Worm (Caenorhabditis elegans) whole organism, late embryonic: ENCODE measurements around the gene F07H5.7.
A peak's percentile ranks its signal among the peaks of the same experiment; 100 is the strongest.

Experiments used
- C08G9.2 ChIP-seq: sonication (generic microtip); optimal IDR thresholded peaks from 2 replicates; lab custom pipeline; 2016; ENCODE audit warnings: mild to moderate bottlenecking, missing genetic modification characterization, moderate library complexity, missing compliant biosample characterization
- C38D4.7 ChIP-seq: fragments of 200-800 bp; sonication (Bioruptor generic); optimal IDR thresholded peaks from 2 replicates; lab custom pipeline; 2018; ENCODE audit warnings: mild to moderate bottlenecking, missing genetic modification characterization, moderate library complexity, missing compliant biosample characterization
- K02D7.2 ChIP-seq: sonication (generic microtip); optimal IDR thresholded peaks from 2 replicates; lab custom pipeline; 2017; ENCODE audit warnings: mild to moderate bottlenecking, missing genetic modification characterization, missing compliant biosample characterization
- K09A11.1 ChIP-seq: sonication (generic microtip); optimal IDR thresholded peaks from 2 replicates; lab custom pipeline; 2017; ENCODE audit warnings: antibody characterized with exemption, mild to moderate bottlenecking, missing genetic modification characterization, missing compliant biosample characterization; ENCODE audit not compliant: insufficient read depth
- Y22D7AL.16 ChIP-seq: sonication (generic microtip); optimal IDR thresholded peaks from 2 replicates; lab custom pipeline; 2016; ENCODE audit warnings: missing genetic modification characterization, missing compliant biosample characterization
- ceh-18 ChIP-seq: sonication (generic microtip); optimal IDR thresholded peaks from 2 replicates; lab custom pipeline; 2016; ENCODE audit warnings: missing genetic modification characterization, missing compliant biosample characterization
- ceh-19 ChIP-seq: fragments of 200-800 bp; sonication (Bioruptor generic); optimal IDR thresholded peaks from 2 replicates; lab custom pipeline; 2018; ENCODE audit warnings: mild to moderate bottlenecking, missing genetic modification characterization, missing compliant biosample characterization
- ceh-22 ChIP-seq: sonication (generic microtip); optimal IDR thresholded peaks from 2 replicates; lab custom pipeline; 2017; ENCODE audit warnings: missing biosample characterization, missing genetic modification characterization
- ceh-24 ChIP-seq: sonication (generic microtip); optimal IDR thresholded peaks from 2 replicates; lab custom pipeline; 2016; ENCODE audit warnings: mild to moderate bottlenecking, missing genetic modification characterization, missing compliant biosample characterization
- ceh-31 ChIP-seq: sonication (generic microtip); optimal IDR thresholded peaks from 2 replicates; lab custom pipeline; 2016; ENCODE audit warnings: missing genetic modification characterization, missing compliant biosample characterization
- ceh-48 ChIP-seq: sonication (generic microtip); optimal IDR thresholded peaks from 2 replicates; lab custom pipeline; 2016; ENCODE audit warnings: missing genetic modification characterization, inconsistent platforms, missing compliant biosample characterization
- che-1 ChIP-seq: sonication (generic microtip); optimal IDR thresholded peaks from 2 replicates; lab custom pipeline; 2016; ENCODE audit warnings: mild to moderate bottlenecking, missing genetic modification characterization, missing compliant biosample characterization
- dve-1 ChIP-seq: sonication (generic microtip); optimal IDR thresholded peaks from 2 replicates; lab custom pipeline; 2017; ENCODE audit warnings: antibody characterized with exemption, mild to moderate bottlenecking, missing genetic modification characterization, missing compliant biosample characterization
- elt-4 ChIP-seq: sonication (generic microtip); optimal IDR thresholded peaks from 2 replicates; lab custom pipeline; 2016; ENCODE audit warnings: missing genetic modification characterization, missing compliant biosample characterization
- fkh-10 ChIP-seq: fragments of 150-350 bp; optimal IDR thresholded peaks from 2 replicates; lab custom pipeline; 2014; ENCODE audit warnings: missing biosample characterization, missing genetic modification reagents, missing genetic modification characterization
- hlh-15 ChIP-seq: sonication (generic microtip); optimal IDR thresholded peaks from 2 replicates; lab custom pipeline; 2016; ENCODE audit warnings: missing genetic modification characterization, missing compliant biosample characterization
- hlh-30 ChIP-seq: sonication (generic microtip); optimal IDR thresholded peaks from 2 replicates; lab custom pipeline; 2017; ENCODE audit warnings: antibody characterized with exemption, missing genetic modification characterization, missing compliant biosample characterization; ENCODE audit not compliant: insufficient read depth
- lin-11 ChIP-seq: fragments of 200-800 bp; sonication (Bioruptor generic); optimal IDR thresholded peaks from 2 replicates; lab custom pipeline; 2018; ENCODE audit warnings: mild to moderate bottlenecking, missing genetic modification characterization, missing compliant biosample characterization
- mec-3 ChIP-seq: sonication (generic microtip); optimal IDR thresholded peaks from 2 replicates; lab custom pipeline; 2016; ENCODE audit warnings: borderline replicate concordance, missing genetic modification characterization, missing compliant biosample characterization
- nfya-1 ChIP-seq: sonication (generic microtip); optimal IDR thresholded peaks from 2 replicates; lab custom pipeline; 2017; ENCODE audit warnings: missing genetic modification characterization, mild to moderate bottlenecking, missing compliant biosample characterization, antibody characterized with exemption, moderate library complexity
- nhr-232 ChIP-seq: sonication (generic microtip); optimal IDR thresholded peaks from 2 replicates; lab custom pipeline; 2016; ENCODE audit warnings: missing genetic modification characterization, missing compliant biosample characterization
- odd-2 ChIP-seq: sonication (generic microtip); optimal IDR thresholded peaks from 2 replicates; lab custom pipeline; 2017; ENCODE audit warnings: antibody characterized with exemption, mild to moderate bottlenecking, missing genetic modification characterization, missing compliant biosample characterization
- pag-3 ChIP-seq: sonication (generic microtip); optimal IDR thresholded peaks from 2 replicates; lab custom pipeline; 2016; ENCODE audit warnings: missing compliant biosample characterization, missing genetic modification characterization, borderline replicate concordance
- pax-1 ChIP-seq: fragments of 150-350 bp; optimal IDR thresholded peaks from 2 replicates; lab custom pipeline; 2014; ENCODE audit warnings: missing biosample characterization, missing genetic modification characterization
- pros-1 ChIP-seq: fragments of 150-350 bp; optimal IDR thresholded peaks from 2 replicates; lab custom pipeline; 2014; ENCODE audit warnings: missing biosample characterization, missing genetic modification reagents, missing genetic modification characterization
- ref-2 ChIP-seq: sonication (generic microtip); optimal IDR thresholded peaks from 2 replicates; lab custom pipeline; 2016; ENCODE audit warnings: missing genetic modification characterization, missing compliant biosample characterization
- rnt-1 ChIP-seq: sonication (generic microtip); optimal IDR thresholded peaks from 2 replicates; lab custom pipeline; 2016; ENCODE audit warnings: missing genetic modification characterization, missing compliant biosample characterization
- sdc-2 ChIP-seq: sonication (generic microtip); optimal IDR thresholded peaks from 2 replicates; lab custom pipeline; 2016; ENCODE audit warnings: missing genotype, missing genetic modification characterization, missing compliant biosample characterization
- sox-2 ChIP-seq: fragments of 200-800 bp; sonication (Bioruptor generic); IDR thresholded peaks from 2 replicates; pipeline ENCODE4 v1.3.6; 2022; ENCODE audit warnings: missing genetic modification reagents, missing genetic modification characterization, missing compliant biosample characterization
- sox-4 ChIP-seq: sonication (generic microtip); optimal IDR thresholded peaks from 2 replicates; lab custom pipeline; 2017; ENCODE audit warnings: mild to moderate bottlenecking, missing genetic modification characterization, inconsistent platforms, missing compliant biosample characterization
- ttx-3 ChIP-seq: sonication (generic microtip); optimal IDR thresholded peaks from 2 replicates; lab custom pipeline; 2016; ENCODE audit warnings: missing genetic modification reagents, missing genetic modification characterization, missing compliant biosample characterization
- unc-42 ChIP-seq: sonication (generic microtip); optimal IDR thresholded peaks from 2 replicates; lab custom pipeline; 2016; ENCODE audit warnings: missing genotype, missing genetic modification characterization, missing compliant biosample characterization
- unc-55 ChIP-seq: sonication (generic microtip); optimal IDR thresholded peaks from 2 replicates; lab custom pipeline; 2017; ENCODE audit warnings: missing biosample characterization, missing genetic modification reagents, missing genetic modification characterization
- unc-86 ChIP-seq: sonication (generic microtip); optimal IDR thresholded peaks from 2 replicates; lab custom pipeline; 2016; ENCODE audit warnings: missing genetic modification characterization, missing compliant biosample characterization
- ztf-16 ChIP-seq: sonication (generic microtip); optimal IDR thresholded peaks from 2 replicates; lab custom pipeline; 2017; ENCODE audit warnings: missing genetic modification characterization, missing compliant biosample characterization

F07H5.7 gene

DNA sequence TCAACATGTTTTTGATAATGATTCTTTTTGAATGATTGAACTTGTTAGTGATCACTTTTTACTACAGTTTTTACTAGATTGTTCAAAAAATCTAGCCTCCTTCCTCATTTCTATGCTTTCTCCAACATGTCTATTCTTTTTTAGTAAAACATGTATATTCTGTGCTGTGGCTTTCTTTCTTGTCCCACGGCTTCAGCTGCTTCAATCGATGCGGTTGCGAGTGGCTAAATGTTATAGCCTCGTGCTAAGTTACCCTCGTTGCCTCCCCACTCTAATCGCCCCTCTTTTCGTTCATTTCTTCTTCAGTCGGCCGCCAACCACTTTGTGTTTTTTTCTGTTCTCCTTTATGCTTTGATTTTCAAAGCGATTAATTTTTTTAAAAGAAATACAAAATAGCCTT is 8.1 kb downstream of the F07H5.7 start:
- TF ChIP-seq C08G9.2 (tag; lab: Kevin White, UChicago), result no peak
- no peak for TF ChIP-seq unc-86 (tag; lab: Kevin White, UChicago)
- TF ChIP-seq ztf-16 (tag; lab: Kevin White, UChicago), result no peak
- no peak for TF ChIP-seq pag-3 (tag; lab: Kevin White, UChicago)
- peak; percentile 22 for TF ChIP-seq nfya-1 (tag; lab: Kevin White, UChicago)
- no peak for TF ChIP-seq ceh-22 (tag; lab: Kevin White, UChicago)
- no peak for TF ChIP-seq pax-1
- no peak for TF ChIP-seq fkh-10 (GFP tag; lab: Kevin White, UChicago)
- TF ChIP-seq ceh-24 (tag; lab: Kevin White, UChicago), result no peak
- TF ChIP-seq lin-11 (tag; lab: Kevin White, UChicago), result no peak
- TF ChIP-seq unc-42, result peak; percentile 43
- TF ChIP-seq ttx-3 (tag; lab: Kevin White, UChicago), result no peak
- TF ChIP-seq odd-2 (tag; lab: Kevin White, UChicago), result no peak
- no peak for TF ChIP-seq che-1 (tag; lab: Kevin White, UChicago)
- no peak for TF ChIP-seq K09A11.1 (tag; lab: Kevin White, UChicago)
- TF ChIP-seq hlh-30 (tag; lab: Kevin White, UChicago), result peak; percentile 26
- TF ChIP-seq ceh-48, result peak; percentile 27

ce11 chrII:8784235-8784928 is 9.6 kb downstream of the F07H5.7 start:
- TF ChIP-seq che-1 (tag; lab: Kevin White, UChicago), result no peak
- peak; percentile 31 for TF ChIP-seq nfya-1 (tag; lab: Kevin White, UChicago)
- TF ChIP-seq ceh-18 (tag; lab: Kevin White, UChicago), result peak; percentile 65
- TF ChIP-seq odd-2 (tag; lab: Kevin White, UChicago), result no peak
- TF ChIP-seq sdc-2 (tag; lab: Kevin White, UChicago), result no peak
- TF ChIP-seq unc-42, result peak; percentile 7
- TF ChIP-seq dve-1, result no peak
- TF ChIP-seq mec-3, result no peak
- no peak for TF ChIP-seq pag-3 (tag; lab: Kevin White, UChicago)
- TF ChIP-seq ref-2 (tag; lab: Kevin White, UChicago), result peak; percentile 33
- no peak for TF ChIP-seq ceh-19 (GFP tag; lab: Kevin White, UChicago)

DNA sequence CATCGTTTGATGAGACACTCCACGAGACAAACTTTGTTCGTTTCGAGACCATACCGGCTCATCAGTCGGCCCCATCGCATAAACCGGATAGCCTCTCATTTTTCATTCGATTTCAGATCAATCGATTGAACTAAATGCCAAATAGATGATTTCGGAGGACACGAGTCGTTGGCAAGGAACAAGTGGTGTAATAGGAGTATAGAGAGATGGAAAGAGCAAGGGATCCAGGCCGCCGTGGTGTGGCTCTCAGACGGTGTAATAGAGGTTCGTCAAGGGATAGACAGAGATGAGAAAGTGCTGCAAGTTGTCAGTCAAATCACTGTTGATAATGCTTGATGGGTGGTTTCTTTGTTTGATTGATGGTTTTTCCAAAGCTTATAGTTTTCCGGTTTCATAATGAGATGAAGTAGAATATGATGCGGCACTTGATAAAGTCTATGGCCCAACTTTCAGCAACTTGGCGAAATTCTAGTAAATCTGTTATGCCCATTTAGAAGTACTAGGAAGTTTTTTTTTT is 10.5 kb downstream of the F07H5.7 start, which contains the start of gene sgn-1:
TSS of gene sgn-1 (minus strand) at position 220 of the 517 bp plus-strand sequence.
- TF ChIP-seq rnt-1 (tag; lab: Kevin White, UChicago), result peak; percentile 37
- TF ChIP-seq unc-55 (GFP tag; lab: Kevin White, UChicago), result peak; percentile 93
- no peak for TF ChIP-seq Y22D7AL.16 (tag; lab: Kevin White, UChicago)
- no peak for TF ChIP-seq hlh-15 (tag; lab: Kevin White, UChicago)
- peak; percentile 51 for TF ChIP-seq ceh-18 (tag; lab: Kevin White, UChicago)
- TF ChIP-seq che-1 (tag; lab: Kevin White, UChicago), result no peak

DNA sequence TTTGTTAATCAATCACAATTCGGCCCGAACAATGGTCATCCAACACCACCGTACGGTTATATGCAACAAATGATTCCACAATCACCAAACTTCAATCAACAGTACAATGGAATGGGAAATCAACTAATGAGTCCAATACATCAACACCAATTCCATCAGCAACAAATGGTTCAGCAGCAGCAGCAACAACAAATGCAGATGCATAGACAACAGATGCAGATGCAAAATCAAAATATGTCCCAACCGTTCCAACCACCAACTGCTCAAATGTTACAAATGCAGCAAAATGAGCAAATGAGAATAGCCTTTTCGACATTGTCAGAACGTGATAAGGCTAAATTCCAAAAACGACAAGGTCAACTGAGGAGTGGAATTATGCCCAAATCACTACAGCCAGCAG is 17.5 kb downstream of the F07H5.7 start:
- TF ChIP-seq hlh-15 (tag; lab: Kevin White, UChicago) (no peak), elt-4 (tag; lab: Kevin White, UChicago) (no peak), pros-1 (tag; lab: Kevin White, UChicago) (no peak), ceh-24 (tag; lab: Kevin White, UChicago) (no peak), sox-4 (no peak), hlh-30 (tag; lab: Kevin White, UChicago) (no peak), ceh-31 (no peak), sox-2 (GFP tag; lab: Robert Waterston, UW) (no peak), K02D7.2 (tag; lab: Kevin White, UChicago) (no peak), C38D4.7 (GFP tag; lab: Kevin White, UChicago) (no peak), nhr-232 (tag; lab: Kevin White, UChicago) (no peak)
- TF ChIP-seq, all 69 proteins: peak for 0
